Fruit fly (Drosophila melanogaster): Measurements from ENCODE around the gene CG1889.

The CG1889 gene

dm6 chrX:9964778-9965291 lies at the start of gene CG1889, which contains the start of gene CG1791:
Gene CG1889, plus strand, starts transcription at chrX:9965241.
Gene CG1791, minus strand, starts transcription at chrX:9964878.
- TF ChIP-seq CG5204 (GFP tag; optimal IDR thresholded peaks at IDR 0.05) (no peak), CG7101 (tag; optimal IDR thresholded peaks at IDR 0.05) (no peak), CG7045 (GFP tag; optimal IDR thresholded peaks at IDR 0.05) (no peak), Hr96 (GFP tag; optimal IDR thresholded peaks at IDR 0.05) (no peak), CG14711 (tag; optimal IDR thresholded peaks at IDR 0.05) (no peak), cnc (optimal IDR thresholded peaks at IDR 0.05) (no peak), CG12768 (GFP tag; optimal IDR thresholded peaks at IDR 0.05) (no peak), pad (GFP tag; optimal IDR thresholded peaks at IDR 0.05) (no peak), ovo (GFP tag; optimal IDR thresholded peaks at IDR 0.05) (no peak), Crg-1 (GFP tag; optimal IDR thresholded peaks at IDR 0.05) (no peak), bab1 (GFP tag; optimal IDR thresholded peaks at IDR 0.05) (no peak)

dm6 chrX:9930882-9931281 lies 34.2 kb upstream of the CG1889 start, which contains the start of gene Idgf4:
Gene Idgf4, minus strand, starts transcription at chrX:9930948.
- TF ChIP-seq ovo (GFP tag; optimal IDR thresholded peaks at IDR 0.05), result peak; percentile 8
- no peak for TF ChIP-seq toe (GFP tag; optimal IDR thresholded peaks at IDR 0.05)

dm6 chrX:9932296-9932892 lies 32.6 kb upstream of the CG1889 start:
- TF ChIP-seq CG12768 (GFP tag; optimal IDR thresholded peaks at IDR 0.05), result no peak
- no peak for TF ChIP-seq CG11617 (GFP tag; optimal IDR thresholded peaks at IDR 0.05)
- TF ChIP-seq cic (GFP tag; optimal IDR thresholded peaks at IDR 0.05), result no peak
- TF ChIP-seq bab1 (GFP tag; optimal IDR thresholded peaks at IDR 0.05), result no peak
- no peak for TF ChIP-seq CG7101 (tag; optimal IDR thresholded peaks at IDR 0.05)
- TF ChIP-seq tj (GFP tag; optimal IDR thresholded peaks at IDR 0.05), result no peak
- TF ChIP-seq CG14711 (tag; optimal IDR thresholded peaks at IDR 0.05), result no peak
- no peak for TF ChIP-seq Crg-1 (GFP tag; optimal IDR thresholded peaks at IDR 0.05)
- TF ChIP-seq kay (GFP tag; ENCODE audit: borderline replicate concordance), result no peak
- TF ChIP-seq pad (GFP tag; optimal IDR thresholded peaks at IDR 0.05), result no peak
- no peak for TF ChIP-seq CG5204 (GFP tag; optimal IDR thresholded peaks at IDR 0.05)
- no peak for TF ChIP-seq toe (GFP tag; optimal IDR thresholded peaks at IDR 0.05)
- no peak for TF ChIP-seq Mnt (GFP tag; optimal IDR thresholded peaks at IDR 0.05)
- TF ChIP-seq CG7045 (GFP tag; optimal IDR thresholded peaks at IDR 0.05), result no peak
- TF ChIP-seq CG33017 (tag; optimal IDR thresholded peaks at IDR 0.05), result no peak
- no peak for TF ChIP-seq ovo (GFP tag; optimal IDR thresholded peaks at IDR 0.05)
- TF ChIP-seq cnc (optimal IDR thresholded peaks at IDR 0.05), result no peak
- TF ChIP-seq CG1620 (GFP tag; optimal IDR thresholded peaks at IDR 0.05), result no peak
- no peak for TF ChIP-seq Hr96 (GFP tag; optimal IDR thresholded peaks at IDR 0.05)

- TF ChIP-seq pad (GFP tag; optimal IDR thresholded peaks at IDR 0.05) (no peak), ovo (GFP tag; optimal IDR thresholded peaks at IDR 0.05) (no peak), cnc (optimal IDR thresholded peaks at IDR 0.05) (no peak), CG14711 (tag; optimal IDR thresholded peaks at IDR 0.05) (no peak), CG5204 (GFP tag; optimal IDR thresholded peaks at IDR 0.05) (no peak), bab1 (GFP tag; optimal IDR thresholded peaks at IDR 0.05) (no peak), CG33017 (tag; optimal IDR thresholded peaks at IDR 0.05) (no peak), Mnt (GFP tag; optimal IDR thresholded peaks at IDR 0.05) (no peak), Clk (GFP tag; optimal IDR thresholded peaks at IDR 0.05) (no peak), CG7045 (GFP tag; optimal IDR thresholded peaks at IDR 0.05) (no peak), toe (GFP tag; optimal IDR thresholded peaks at IDR 0.05) (no peak), CG11617 (GFP tag; optimal IDR thresholded peaks at IDR 0.05) (no peak), CG1620 (GFP tag; optimal IDR thresholded peaks at IDR 0.05) (no peak), Hr96 (GFP tag; optimal IDR thresholded peaks at IDR 0.05) (no peak), Crg-1 (GFP tag; optimal IDR thresholded peaks at IDR 0.05) (no peak), tj (GFP tag; optimal IDR thresholded peaks at IDR 0.05) (no peak), kay (GFP tag; ENCODE audit: borderline replicate concordance) (no peak), CG12768 (GFP tag; optimal IDR thresholded peaks at IDR 0.05) (no peak)
Measured at dm6 chrX:9975973-9976372, 10.9 kb downstream of the CG1889 start.

dm6 chrX:9977305-9977704 lies 12.3 kb downstream of the CG1889 start, which contains the start of gene CG43386:
Gene CG43386, minus strand, starts transcription at chrX:9977405.
- TF ChIP-seq ovo (GFP tag; optimal IDR thresholded peaks at IDR 0.05), result no peak
- TF ChIP-seq CG5204 (GFP tag; optimal IDR thresholded peaks at IDR 0.05), result no peak
- TF ChIP-seq toe (GFP tag; optimal IDR thresholded peaks at IDR 0.05), result no peak
- no peak for TF ChIP-seq CG14711 (tag; optimal IDR thresholded peaks at IDR 0.05)
- TF ChIP-seq cic (GFP tag; optimal IDR thresholded peaks at IDR 0.05), result no peak
- TF ChIP-seq CG12768 (GFP tag; optimal IDR thresholded peaks at IDR 0.05), result no peak
- no peak for TF ChIP-seq CG11617 (GFP tag; optimal IDR thresholded peaks at IDR 0.05)
- TF ChIP-seq Crg-1 (GFP tag; optimal IDR thresholded peaks at IDR 0.05), result no peak
- TF ChIP-seq Clk (GFP tag; optimal IDR thresholded peaks at IDR 0.05), result no peak

dm6 chrX:9980464-9980863 lies 15.4 kb downstream of the CG1889 start, which contains the start of gene CG15252:
Gene CG15252, minus strand, starts transcription at chrX:9980564.
- TF ChIP-seq toe (GFP tag; optimal IDR thresholded peaks at IDR 0.05), result no peak
- no peak for TF ChIP-seq bab1 (GFP tag; optimal IDR thresholded peaks at IDR 0.05)
- no peak for TF ChIP-seq CG33017 (tag; optimal IDR thresholded peaks at IDR 0.05)
- no peak for TF ChIP-seq Clk (GFP tag; optimal IDR thresholded peaks at IDR 0.05)
- no peak for TF ChIP-seq cic (GFP tag; optimal IDR thresholded peaks at IDR 0.05)
- no peak for TF ChIP-seq CG14711 (tag; optimal IDR thresholded peaks at IDR 0.05)

Data from whole organism, adult.